Worm (Caenorhabditis elegans) whole organism, late embryonic: ENCODE data around the gene B0410.1.

Experiments
- C08G9.2 ChIP-seq: sonication (generic microtip); optimal IDR thresholded peaks from 2 replicates; lab custom pipeline; 2016; ENCODE audit warnings: mild to moderate bottlenecking, missing genetic modification characterization, moderate library complexity, missing compliant biosample characterization
- C38D4.7 ChIP-seq: fragments of 200-800 bp; sonication (Bioruptor generic); optimal IDR thresholded peaks from 2 replicates; lab custom pipeline; 2018; ENCODE audit warnings: mild to moderate bottlenecking, missing genetic modification characterization, moderate library complexity, missing compliant biosample characterization
- F13H6.1 ChIP-seq: sonication (generic microtip); optimal IDR thresholded peaks from 2 replicates; lab custom pipeline; 2016; ENCODE audit warnings: missing genetic modification characterization, missing compliant biosample characterization
- K02D7.2 ChIP-seq: sonication (generic microtip); optimal IDR thresholded peaks from 2 replicates; lab custom pipeline; 2017; ENCODE audit warnings: mild to moderate bottlenecking, missing genetic modification characterization, missing compliant biosample characterization
- K09A11.1 ChIP-seq: sonication (generic microtip); optimal IDR thresholded peaks from 2 replicates; lab custom pipeline; 2017; ENCODE audit warnings: antibody characterized with exemption, mild to moderate bottlenecking, missing genetic modification characterization, missing compliant biosample characterization; ENCODE audit not compliant: insufficient read depth
- T23F11.4 ChIP-seq: fragments of 200-800 bp; sonication (Bioruptor generic); optimal IDR thresholded peaks from 2 replicates; lab custom pipeline; 2018; ENCODE audit warnings: mild to moderate bottlenecking, missing genetic modification characterization, missing compliant biosample characterization
- Y22D7AL.16 ChIP-seq: sonication (generic microtip); optimal IDR thresholded peaks from 2 replicates; lab custom pipeline; 2016; ENCODE audit warnings: missing genetic modification characterization, missing compliant biosample characterization
- ceh-18 ChIP-seq: sonication (generic microtip); optimal IDR thresholded peaks from 2 replicates; lab custom pipeline; 2016; ENCODE audit warnings: missing genetic modification characterization, missing compliant biosample characterization
- ceh-2 ChIP-seq: sonication (generic microtip); optimal IDR thresholded peaks from 2 replicates; lab custom pipeline; 2016; ENCODE audit warnings: missing genotype, missing genetic modification characterization, missing compliant biosample characterization
- ceh-24 ChIP-seq: sonication (generic microtip); optimal IDR thresholded peaks from 2 replicates; lab custom pipeline; 2016; ENCODE audit warnings: mild to moderate bottlenecking, missing genetic modification characterization, missing compliant biosample characterization
- ceh-30 ChIP-seq: fragments of 150-350 bp; optimal IDR thresholded peaks from 2 replicates; lab custom pipeline; 2014; ENCODE audit warnings: missing biosample characterization, missing genetic modification characterization
- ceh-34 ChIP-seq: sonication (generic microtip); optimal IDR thresholded peaks from 2 replicates; lab custom pipeline; 2016; ENCODE audit warnings: mild to moderate bottlenecking, missing genetic modification characterization, missing compliant biosample characterization
- ceh-45 ChIP-seq: fragments of 200-800 bp; sonication (Bioruptor generic); IDR thresholded peaks from 2 replicates; pipeline ENCODE4 v1.3.6; 2022; ENCODE audit warnings: missing genetic modification reagents, missing genetic modification characterization, missing compliant biosample characterization
- ceh-48 ChIP-seq: sonication (generic microtip); optimal IDR thresholded peaks from 2 replicates; lab custom pipeline; 2016; ENCODE audit warnings: missing genetic modification characterization, inconsistent platforms, missing compliant biosample characterization
- ceh-6 ChIP-seq: fragments of 200-800 bp; sonication (Bioruptor generic); optimal IDR thresholded peaks from 2 replicates; lab custom pipeline; 2018; ENCODE audit warnings: mild to moderate bottlenecking, missing genetic modification characterization, missing compliant biosample characterization
- ceh-9 ChIP-seq: sonication (generic microtip); optimal IDR thresholded peaks from 2 replicates; lab custom pipeline; 2016; ENCODE audit warnings: mild to moderate bottlenecking, missing genetic modification characterization, inconsistent platforms, missing compliant biosample characterization
- che-1 ChIP-seq: sonication (generic microtip); optimal IDR thresholded peaks from 2 replicates; lab custom pipeline; 2016; ENCODE audit warnings: mild to moderate bottlenecking, missing genetic modification characterization, missing compliant biosample characterization
- dmd-4 ChIP-seq: sonication (generic microtip); optimal IDR thresholded peaks from 2 replicates; lab custom pipeline; 2016; ENCODE audit warnings: borderline replicate concordance, missing genetic modification characterization, missing compliant biosample characterization
- dve-1 ChIP-seq: sonication (generic microtip); optimal IDR thresholded peaks from 2 replicates; lab custom pipeline; 2017; ENCODE audit warnings: antibody characterized with exemption, mild to moderate bottlenecking, missing genetic modification characterization, missing compliant biosample characterization
- elt-2 ChIP-seq: sonication (generic microtip); optimal IDR thresholded peaks from 2 replicates; lab custom pipeline; 2016; ENCODE audit warnings: missing genetic modification reagents, missing genetic modification characterization, missing compliant biosample characterization
- ets-4 ChIP-seq: sonication (generic microtip); optimal IDR thresholded peaks from 2 replicates; lab custom pipeline; 2016; ENCODE audit warnings: missing genetic modification characterization, missing compliant biosample characterization
- fax-1 ChIP-seq: sonication (generic microtip); optimal IDR thresholded peaks from 2 replicates; lab custom pipeline; 2016; ENCODE audit warnings: missing genotype, missing genetic modification characterization, missing compliant biosample characterization
- gmeb-2 ChIP-seq: sonication (generic microtip); optimal IDR thresholded peaks from 2 replicates; lab custom pipeline; 2016; ENCODE audit warnings: missing genetic modification characterization, inconsistent platforms, missing compliant biosample characterization
- hlh-30 ChIP-seq: sonication (generic microtip); optimal IDR thresholded peaks from 2 replicates; lab custom pipeline; 2017; ENCODE audit warnings: antibody characterized with exemption, missing genetic modification characterization, missing compliant biosample characterization; ENCODE audit not compliant: insufficient read depth
- hlh-8 ChIP-seq: sonication (generic microtip); optimal IDR thresholded peaks from 2 replicates; lab custom pipeline; 2016; ENCODE audit warnings: missing genotype, missing genetic modification characterization, missing compliant biosample characterization
- lim-6 ChIP-seq: sonication (generic microtip); optimal IDR thresholded peaks from 2 replicates; lab custom pipeline; 2016; ENCODE audit warnings: missing genetic modification characterization, missing compliant biosample characterization
- lin-11 ChIP-seq: fragments of 200-800 bp; sonication (Bioruptor generic); optimal IDR thresholded peaks from 2 replicates; lab custom pipeline; 2018; ENCODE audit warnings: mild to moderate bottlenecking, missing genetic modification characterization, missing compliant biosample characterization
- mec-3 ChIP-seq: sonication (generic microtip); optimal IDR thresholded peaks from 2 replicates; lab custom pipeline; 2016; ENCODE audit warnings: borderline replicate concordance, missing genetic modification characterization, missing compliant biosample characterization
- nfya-1 ChIP-seq: sonication (generic microtip); optimal IDR thresholded peaks from 2 replicates; lab custom pipeline; 2017; ENCODE audit warnings: missing genetic modification characterization, mild to moderate bottlenecking, missing compliant biosample characterization, antibody characterized with exemption, moderate library complexity
- nhr-11 ChIP-seq: fragments of 150-350 bp; optimal IDR thresholded peaks from 2 replicates; lab custom pipeline; 2014; ENCODE audit warnings: missing biosample characterization, missing genetic modification characterization
- npax-4 ChIP-seq: sonication (generic microtip); optimal IDR thresholded peaks from 2 replicates; lab custom pipeline; 2016; ENCODE audit warnings: missing genetic modification characterization, missing compliant biosample characterization
- odd-2 ChIP-seq: sonication (generic microtip); optimal IDR thresholded peaks from 2 replicates; lab custom pipeline; 2017; ENCODE audit warnings: antibody characterized with exemption, mild to moderate bottlenecking, missing genetic modification characterization, missing compliant biosample characterization
- pha-2 ChIP-seq: sonication (generic microtip); optimal IDR thresholded peaks from 2 replicates; lab custom pipeline; 2017; ENCODE audit warnings: mild to moderate bottlenecking, missing genetic modification characterization, missing compliant biosample characterization
- pha-4 ChIP-seq: fragments of 150-350 bp; optimal IDR thresholded peaks from 2 replicates; lab custom pipeline; 2018; ENCODE audit warnings: missing biosample characterization, missing genetic modification reagents, missing genetic modification characterization
- pros-1 ChIP-seq: fragments of 150-350 bp; optimal IDR thresholded peaks from 2 replicates; lab custom pipeline; 2014; ENCODE audit warnings: missing biosample characterization, missing genetic modification reagents, missing genetic modification characterization
- ref-2 ChIP-seq: sonication (generic microtip); optimal IDR thresholded peaks from 2 replicates; lab custom pipeline; 2016; ENCODE audit warnings: missing genetic modification characterization, missing compliant biosample characterization
- sdc-2 ChIP-seq: sonication (generic microtip); optimal IDR thresholded peaks from 2 replicates; lab custom pipeline; 2016; ENCODE audit warnings: missing genotype, missing genetic modification characterization, missing compliant biosample characterization
- sox-2 ChIP-seq: fragments of 200-800 bp; sonication (Bioruptor generic); IDR thresholded peaks from 2 replicates; pipeline ENCODE4 v1.3.6; 2022; ENCODE audit warnings: missing genetic modification reagents, missing genetic modification characterization, missing compliant biosample characterization
- sox-4 ChIP-seq: sonication (generic microtip); optimal IDR thresholded peaks from 2 replicates; lab custom pipeline; 2017; ENCODE audit warnings: mild to moderate bottlenecking, missing genetic modification characterization, inconsistent platforms, missing compliant biosample characterization
- tbx-2 ChIP-seq: sonication (generic microtip); optimal IDR thresholded peaks from 2 replicates; lab custom pipeline; 2016; ENCODE audit warnings: missing genetic modification characterization, missing compliant biosample characterization
- tbx-7 ChIP-seq: sonication (generic microtip); optimal IDR thresholded peaks from 2 replicates; lab custom pipeline; 2016; ENCODE audit warnings: missing genotype, missing genetic modification characterization, missing compliant biosample characterization
- ttx-3 ChIP-seq: sonication (generic microtip); optimal IDR thresholded peaks from 2 replicates; lab custom pipeline; 2016; ENCODE audit warnings: missing genetic modification reagents, missing genetic modification characterization, missing compliant biosample characterization
- zip-5 ChIP-seq: sonication (generic microtip); optimal IDR thresholded peaks from 2 replicates; lab custom pipeline; 2016; ENCODE audit warnings: missing genetic modification characterization, missing compliant biosample characterization
- ztf-16 ChIP-seq: sonication (generic microtip); optimal IDR thresholded peaks from 2 replicates; lab custom pipeline; 2017; ENCODE audit warnings: missing genetic modification characterization, missing compliant biosample characterization

The B0410.1 gene

ce11 chrX:2885318-2885908 is 9.0 kb upstream of the B0410.1 start, which contains the start of gene vang-1 (continued):
- TF ChIP-seq nhr-11 (tag; lab: Kevin White, UChicago) = no peak
- peak; percentile 19 for TF ChIP-seq pros-1 (tag; lab: Kevin White, UChicago)
- no peak for TF ChIP-seq lin-11 (tag; lab: Kevin White, UChicago)
- TF ChIP-seq ttx-3 (tag; lab: Kevin White, UChicago) = no peak
- peak; percentile 25 for TF ChIP-seq T23F11.4 (GFP tag; lab: Kevin White, UChicago)
- TF ChIP-seq npax-4 (tag; lab: Kevin White, UChicago) = no peak
- TF ChIP-seq ceh-30 (tag; lab: Kevin White, UChicago) = no peak
- no peak for TF ChIP-seq K09A11.1 (tag; lab: Kevin White, UChicago)
- TF ChIP-seq C38D4.7 (GFP tag; lab: Kevin White, UChicago) = no peak
- peak; percentile 53 for TF ChIP-seq sox-4 (tag; lab: Kevin White, UChicago)
- no peak for TF ChIP-seq sox-2 (GFP tag; lab: Robert Waterston, UW)
- TF ChIP-seq ref-2 (tag; lab: Kevin White, UChicago) = peak; percentile 77
- no peak for TF ChIP-seq odd-2 (tag; lab: Kevin White, UChicago)
- peak; percentile 74 for TF ChIP-seq tbx-2 (tag; lab: Kevin White, UChicago)
- TF ChIP-seq ets-4 (tag; lab: Kevin White, UChicago) = no peak
- TF ChIP-seq ceh-2 (tag; lab: Kevin White, UChicago) = peak; percentile 25
- no peak for TF ChIP-seq che-1 (tag; lab: Kevin White, UChicago)
- TF ChIP-seq elt-2 (tag; lab: Kevin White, UChicago) = peak; percentile 16
- no peak for TF ChIP-seq K02D7.2
- TF ChIP-seq F13H6.1 = peak; percentile 0
- no peak for TF ChIP-seq hlh-30 (tag; lab: Kevin White, UChicago)
- no peak for TF ChIP-seq zip-5
- TF ChIP-seq ztf-16 (tag; lab: Kevin White, UChicago) = peak; percentile 3
- TF ChIP-seq lim-6 (tag; lab: Kevin White, UChicago) = no peak
- TF ChIP-seq fax-1 (tag; lab: Kevin White, UChicago) = no peak
- TF ChIP-seq gmeb-2 = no peak
- TF ChIP-seq Y22D7AL.16 = no peak
- peak; percentile 32 for TF ChIP-seq ceh-9
- TF ChIP-seq ceh-48 (tag; lab: Kevin White, UChicago) = no peak
- peak; percentile 65 for TF ChIP-seq nfya-1 (tag; lab: Kevin White, UChicago)
- peak; percentile 58 for TF ChIP-seq ceh-34 (tag; lab: Kevin White, UChicago)
- TF ChIP-seq dve-1 (tag; lab: Kevin White, UChicago) = no peak
- TF ChIP-seq ceh-45 (GFP tag; lab: Robert Waterston, UW) = no peak
- TF ChIP-seq sdc-2 (tag; lab: Kevin White, UChicago) = peak; percentile 70
- no peak for TF ChIP-seq pha-2 (tag; lab: Kevin White, UChicago)
- TF ChIP-seq ceh-6 (GFP tag; lab: Kevin White, UChicago) = peak; percentile 57
- no peak for TF ChIP-seq mec-3
- TF ChIP-seq ceh-18 = peak; percentile 36
- TF ChIP-seq tbx-7 (tag; lab: Kevin White, UChicago) = no peak
- peak; percentile 53 for TF ChIP-seq C08G9.2 (tag; lab: Kevin White, UChicago)
- peak; percentile 31 for TF ChIP-seq hlh-8 (tag; lab: Kevin White, UChicago)
- TF ChIP-seq ceh-24 (tag; lab: Kevin White, UChicago) = no peak
- TF ChIP-seq dmd-4 = no peak
- TF ChIP-seq pha-4 = no peak
